Worm (Caenorhabditis elegans): Measurements from ENCODE around the gene ctsa-1.1.

ce11 chrII:4773891-4774432 lies 36.5 kb downstream of the ctsa-1.1 start, which contains the start of the genes F26G1.9 and F26G1.10:
- TF ChIP-seq B0310.2 (tag; optimal IDR thresholded peaks at IDR 0.05) (no peak), sea-1 (GFP tag; conservative IDR thresholded peaks at IDR 0.05) (no peak), ama-1 (optimal IDR thresholded peaks at IDR 0.05) (no peak), flt-1 (GFP tag; IDR thresholded peaks at IDR 0.05) (no peak), hmg-4 (GFP tag; optimal IDR thresholded peaks at IDR 0.05) (no peak), tbx-37 (GFP tag; conservative IDR thresholded peaks at IDR 0.05) (no peak), hnd-1 (tag; optimal IDR thresholded peaks at IDR 0.05) (no peak)
